Worm (Caenorhabditis elegans) whole organism, L2 larva: Measurements from ENCODE around the gene ttc-36.

ENCODE experiments used
- C34F6.9 ChIP-seq: fragments of 150-350 bp; optimal IDR thresholded peaks from 2 replicates; lab custom pipeline; 2014; ENCODE audit warnings: missing biosample characterization, missing genetic modification characterization
- F13H6.1 ChIP-seq: sonication (generic microtip); optimal IDR thresholded peaks from 2 replicates; lab custom pipeline; 2016; ENCODE audit warnings: missing genetic modification characterization, missing compliant biosample characterization
- Y55F3AM.14 ChIP-seq: fragments of 200-800 bp; sonication (Bioruptor generic); optimal IDR thresholded peaks from 2 replicates; lab custom pipeline; 2018; ENCODE audit warnings: mild to moderate bottlenecking, missing genetic modification characterization, missing compliant biosample characterization
- ZK546.5 ChIP-seq: sonication (generic microtip); optimal IDR thresholded peaks from 2 replicates; lab custom pipeline; 2017; ENCODE audit warnings: missing biosample characterization, missing genetic modification characterization
- alr-1 ChIP-seq: fragments of 150-350 bp; optimal IDR thresholded peaks from 2 replicates; lab custom pipeline; 2014; ENCODE audit warnings: missing biosample characterization, missing genetic modification characterization
- aly-2 ChIP-seq: fragments of 150-350 bp; optimal IDR thresholded peaks from 2 replicates; lab custom pipeline; 2014; ENCODE audit warnings: missing biosample characterization, missing genetic modification characterization
- ama-1 ChIP-seq: fragments of 150-350 bp; optimal IDR thresholded peaks from 2 replicates; lab custom pipeline; 2018; ENCODE audit warnings: inconsistent platforms
- blmp-1 ChIP-seq: sonication (generic microtip); optimal IDR thresholded peaks from 2 replicates; lab custom pipeline; 2017; ENCODE audit warnings: missing genetic modification characterization, mild to moderate bottlenecking, missing compliant biosample characterization, antibody characterized with exemption, moderate library complexity; ENCODE audit not compliant: insufficient read depth
- ceh-16 ChIP-seq: fragments of 150-350 bp; optimal IDR thresholded peaks from 2 replicates; lab custom pipeline; 2014; ENCODE audit warnings: missing biosample characterization, missing genetic modification characterization
- crh-2 ChIP-seq: sonication (generic microtip); optimal IDR thresholded peaks from 2 replicates; lab custom pipeline; 2017; ENCODE audit warnings: missing biosample characterization, missing genetic modification characterization
- dmd-4 ChIP-seq: sonication (generic microtip); optimal IDR thresholded peaks from 2 replicates; lab custom pipeline; 2017; ENCODE audit warnings: missing biosample characterization, missing genetic modification characterization
- elt-1 ChIP-seq: fragments of 150-350 bp; optimal IDR thresholded peaks from 2 replicates; lab custom pipeline; 2014; ENCODE audit warnings: missing biosample characterization, missing genetic modification characterization
- elt-3 ChIP-seq: sonication (generic microtip); optimal IDR thresholded peaks from 2 replicates; lab custom pipeline; 2017; ENCODE audit warnings: missing biosample characterization, missing genetic modification characterization
- fos-1 ChIP-seq: fragments of 150-350 bp; optimal IDR thresholded peaks from 2 replicates; lab custom pipeline; 2014; ENCODE audit warnings: missing biosample characterization, missing genetic modification characterization
- gmeb-1 ChIP-seq: fragments of 150-350 bp; optimal IDR thresholded peaks from 2 replicates; lab custom pipeline; 2014; ENCODE audit warnings: missing biosample characterization, missing genetic modification characterization
- lin-13 ChIP-seq: fragments of 150-350 bp; optimal IDR thresholded peaks from 2 replicates; lab custom pipeline; 2014; ENCODE audit warnings: missing biosample characterization, missing genetic modification reagents, missing genetic modification characterization
- lin-39 ChIP-seq: fragments of 150-350 bp; optimal IDR thresholded peaks from 2 replicates; lab custom pipeline; 2014; ENCODE audit warnings: missing biosample characterization, missing genetic modification reagents, missing genetic modification characterization
- mab-5 ChIP-seq: fragments of 150-350 bp; optimal IDR thresholded peaks from 2 replicates; lab custom pipeline; 2014; ENCODE audit warnings: missing biosample characterization, missing genetic modification characterization
- mbf-1 ChIP-seq: sonication (generic microtip); optimal IDR thresholded peaks from 2 replicates; lab custom pipeline; 2017; ENCODE audit warnings: missing biosample characterization, missing genetic modification characterization
- mdl-1 ChIP-seq, 2 experiments: fragments of 150-350 bp in 1 of 2; sonication (generic microtip) in 1 of 2; optimal IDR thresholded peaks; 2 replicates each; lab custom pipeline; 2017; ENCODE audit warnings: missing biosample characterization in 2 of 2, missing genetic modification characterization in 2 of 2
- nhr-11 ChIP-seq: fragments of 150-350 bp; optimal IDR thresholded peaks from 2 replicates; lab custom pipeline; 2014; ENCODE audit warnings: missing biosample characterization, missing genetic modification characterization
- nhr-12 ChIP-seq: fragments of 150-350 bp; optimal IDR thresholded peaks from 2 replicates; lab custom pipeline; 2014; ENCODE audit warnings: missing biosample characterization, missing genetic modification characterization
- nhr-129 ChIP-seq: fragments of 150-350 bp; optimal IDR thresholded peaks from 2 replicates; lab custom pipeline; 2014; ENCODE audit warnings: missing biosample characterization, missing genetic modification characterization
- nhr-23 ChIP-seq: fragments of 150-350 bp; optimal IDR thresholded peaks from 2 replicates; lab custom pipeline; 2014; ENCODE audit warnings: missing biosample characterization, missing genetic modification reagents, missing genetic modification characterization
- nhr-237 ChIP-seq: fragments of 150-350 bp; optimal IDR thresholded peaks from 2 replicates; lab custom pipeline; 2014; ENCODE audit warnings: missing biosample characterization, missing genetic modification characterization
- nhr-25 ChIP-seq: fragments of 150-350 bp; sonication (generic microtip); optimal IDR thresholded peaks from 3 replicates; lab custom pipeline; 2014; ENCODE audit warnings: missing biosample characterization, missing genetic modification characterization
- nhr-6 ChIP-seq: fragments of 150-350 bp; optimal IDR thresholded peaks from 2 replicates; lab custom pipeline; 2014; ENCODE audit warnings: missing biosample characterization, missing genetic modification characterization
- nhr-77 ChIP-seq: fragments of 150-350 bp; optimal IDR thresholded peaks from 2 replicates; lab custom pipeline; 2014; ENCODE audit warnings: missing biosample characterization, missing genetic modification characterization
- peb-1 ChIP-seq: fragments of 150-350 bp; optimal IDR thresholded peaks from 2 replicates; lab custom pipeline; 2014; ENCODE audit warnings: missing biosample characterization, missing genetic modification characterization
- sem-4 ChIP-seq: fragments of 150-350 bp; optimal IDR thresholded peaks from 2 replicates; lab custom pipeline; 2014; ENCODE audit warnings: missing biosample characterization, missing genetic modification reagents, missing genetic modification characterization
- skn-1 ChIP-seq: sonication (generic microtip); optimal IDR thresholded peaks from 2 replicates; lab custom pipeline; 2017; ENCODE audit warnings: missing biosample characterization, missing genetic modification characterization
- sma-9 ChIP-seq, 2 experiments: fragments of 150-350 bp in 1 of 2; sonication (generic microtip) in 1 of 2; optimal IDR thresholded peaks; 2 replicates each; lab custom pipeline; 2014 to 2016; ENCODE audit warnings: missing genetic modification characterization in 2 of 2, mild to moderate bottlenecking in 1 of 2, missing biosample characterization in 1 of 2, missing compliant biosample characterization in 1 of 2, missing genetic modification reagents in 1 of 2, moderate library complexity in 1 of 2
- snpc-4 ChIP-seq: fragments of 150-350 bp; optimal IDR thresholded peaks from 2 replicates; lab custom pipeline; 2014; ENCODE audit warnings: missing biosample characterization, missing genetic modification characterization
- unc-39 ChIP-seq: fragments of 150-350 bp; optimal IDR thresholded peaks from 2 replicates; lab custom pipeline; 2014; ENCODE audit warnings: missing biosample characterization, missing genetic modification characterization
- unc-55 ChIP-seq: fragments of 150-350 bp; sonication (generic microtip); optimal IDR thresholded peaks from 3 replicates; lab custom pipeline; 2014; ENCODE audit warnings: missing biosample characterization, missing genetic modification reagents, missing genetic modification characterization
- unc-62 ChIP-seq: fragments of 150-350 bp; optimal IDR thresholded peaks from 2 replicates; lab custom pipeline; 2014; ENCODE audit warnings: missing biosample characterization, missing genetic modification reagents, missing genetic modification characterization
- zag-1 ChIP-seq: fragments of 150-350 bp; optimal IDR thresholded peaks from 2 replicates; lab custom pipeline; 2014; ENCODE audit warnings: missing biosample characterization, missing genetic modification characterization
- ztf-1 ChIP-seq: fragments of 200-800 bp; sonication (Bioruptor generic); conservative IDR thresholded peaks from 2 replicates; pipeline ENCODE4 v1.3.6; 2022; ENCODE audit warnings: missing genetic modification characterization, missing compliant biosample characterization
- ztf-11 ChIP-seq: sonication (generic microtip); optimal IDR thresholded peaks from 2 replicates; lab custom pipeline; 2017; ENCODE audit warnings: missing biosample characterization, missing genetic modification characterization
- ztf-4 ChIP-seq: fragments of 150-350 bp; optimal IDR thresholded peaks from 2 replicates; lab custom pipeline; 2014; ENCODE audit warnings: missing biosample characterization, missing genetic modification characterization

The ttc-36 gene

ce11 chrII:10060508-10060907, 30.5 kb downstream of the ttc-36 start, which contains the start of gene stg-1:
Gene stg-1, minus strand, starts transcription at chrII:10060660.
- TF ChIP-seq snpc-4 (tag; lab: Kevin White, UChicago) (no peak), nhr-12 (no peak), nhr-23 (no peak), sem-4 (tag; lab: Kevin White, UChicago) (no peak), nhr-237 (tag; lab: Kevin White, UChicago) (no peak), unc-55 (GFP tag; lab: Kevin White, UChicago) (no peak), dmd-4 (tag; lab: Kevin White, UChicago) (no peak), unc-39 (tag; lab: Kevin White, UChicago) (no peak), gmeb-1 (tag; lab: Kevin White, UChicago) (no peak)

ce11 chrII:10065472-10065871, 35.5 kb downstream of the ttc-36 start:
- TF ChIP-seq lin-13, result no peak
- TF ChIP-seq mab-5, result no peak
- TF ChIP-seq lin-39 (tag; lab: Kevin White, UChicago), result no peak
- no peak for TF ChIP-seq gmeb-1 (tag; lab: Kevin White, UChicago)
- no peak for TF ChIP-seq peb-1
- TF ChIP-seq nhr-25 (tag; lab: Kevin White, UChicago), result no peak
- no peak for TF ChIP-seq elt-3 (tag; lab: Kevin White, UChicago)
- no peak for TF ChIP-seq blmp-1
- TF ChIP-seq, all 48 proteins: peak for 0

- TF ChIP-seq elt-3 (tag; lab: Kevin White, UChicago) (no peak), nhr-77 (tag; lab: Kevin White, UChicago) (no peak), sem-4 (tag; lab: Kevin White, UChicago) (no peak), skn-1 (no peak), F13H6.1 (no peak), gmeb-1 (tag; lab: Kevin White, UChicago) (no peak), crh-2 (tag; lab: Kevin White, UChicago) (no peak), nhr-11 (tag; lab: Kevin White, UChicago) (no peak), mbf-1 (no peak), nhr-12 (no peak), nhr-129 (no peak), elt-1 (no peak), ztf-11 (tag; lab: Kevin White, UChicago) (no peak), sma-9 (GFP tag; optimal IDR thresholded peaks at IDR 0.05; lab: Kevin White, UChicago) (no peak), sma-9 (tag; optimal IDR thresholded peaks at IDR 0.05; lab: Kevin White, UChicago) (no peak), aly-2 (tag; lab: Kevin White, UChicago) (no peak)
These were observed 37.8 kb downstream of the ttc-36 start, which contains the start of gene die-1 for ce11 chrII:10067817-10068216. Gene die-1, minus strand, starts transcription at chrII:10067917.

- TF ChIP-seq unc-55 (GFP tag; lab: Kevin White, UChicago) (no peak), aly-2 (tag; lab: Kevin White, UChicago) (no peak), nhr-25 (tag; lab: Kevin White, UChicago) (no peak), elt-3 (tag; lab: Kevin White, UChicago) (no peak), C34F6.9 (tag; lab: Kevin White, UChicago) (no peak), elt-1 (no peak), ceh-16 (tag; lab: Kevin White, UChicago) (no peak), skn-1 (no peak), ztf-1 (no peak), gmeb-1 (tag; lab: Kevin White, UChicago) (no peak), nhr-237 (tag; lab: Kevin White, UChicago) (no peak), ZK546.5 (no peak), snpc-4 (tag; lab: Kevin White, UChicago) (no peak), nhr-11 (tag; lab: Kevin White, UChicago) (no peak), Y55F3AM.14 (GFP tag; lab: Kevin White, UChicago) (no peak), zag-1 (tag; lab: Kevin White, UChicago) (no peak), unc-62 (GFP tag; lab: Kevin White, UChicago) (no peak), nhr-77 (tag; lab: Kevin White, UChicago) (no peak)
These were observed 44.0 kb downstream of the ttc-36 start for ce11 chrII:10073986-10074385.

ce11 chrII:10075794-10076193, 45.8 kb downstream of the ttc-36 start:
- no peak for TF ChIP-seq sem-4 (tag; lab: Kevin White, UChicago)
- TF ChIP-seq mdl-1 (tag; optimal IDR thresholded peaks at IDR 0.05; lab: Kevin White, UChicago), result no peak
- TF ChIP-seq unc-62 (GFP tag; lab: Kevin White, UChicago), result no peak
- no peak for TF ChIP-seq ceh-16 (tag; lab: Kevin White, UChicago)
- no peak for TF ChIP-seq alr-1
- no peak for TF ChIP-seq lin-13
- TF ChIP-seq ZK546.5, result no peak
- TF ChIP-seq C34F6.9 (tag; lab: Kevin White, UChicago), result no peak
- TF ChIP-seq skn-1, result no peak
- no peak for TF ChIP-seq ztf-4 (tag; lab: Kevin White, UChicago)
- no peak for TF ChIP-seq zag-1 (tag; lab: Kevin White, UChicago)
- TF ChIP-seq nhr-77 (tag; lab: Kevin White, UChicago), result no peak
- TF ChIP-seq nhr-23, result no peak
- no peak for TF ChIP-seq snpc-4 (tag; lab: Kevin White, UChicago)
- no peak for TF ChIP-seq fos-1
- TF ChIP-seq nhr-6 (tag; lab: Kevin White, UChicago), result no peak
- TF ChIP-seq nhr-25 (tag; lab: Kevin White, UChicago), result no peak
- no peak for TF ChIP-seq ama-1 (lab: Kevin White, UChicago)
- no peak for TF ChIP-seq lin-39 (tag; lab: Kevin White, UChicago)
- TF ChIP-seq nhr-12, result no peak
- TF ChIP-seq, all 48 proteins: peak for 0
